Worm (Caenorhabditis elegans): Measurements from ENCODE around the gene wee-1.1.

ce11 chrII:9597516-9598047 is 14.2 kb upstream of the wee-1.1 start, which contains the start of gene mrpl-53:
- no peak for TF ChIP-seq pqm-1 (tag; optimal IDR thresholded peaks at IDR 0.05)
- no peak for TF ChIP-seq ceh-45 (GFP tag; IDR thresholded peaks at IDR 0.05)
